Worm (Caenorhabditis elegans) whole organism, midembryonic: ENCODE results near the gene Y40B10B.1.

ENCODE experiments used
- T22C8.4 ChIP-seq: fragments of 200-800 bp; sonication (Bioruptor generic); IDR thresholded peaks from 2 replicates; pipeline ENCODE4 v1.3.6; 2022; ENCODE audit warnings: missing genetic modification characterization, missing compliant biosample characterization
- cog-1 ChIP-seq: sonication (generic microtip); optimal IDR thresholded peaks from 2 replicates; lab custom pipeline; 2016; ENCODE audit warnings: missing genetic modification characterization, missing compliant biosample characterization
- flt-1 ChIP-seq: fragments of 200-800 bp; sonication (Bioruptor generic); IDR thresholded peaks from 2 replicates; pipeline ENCODE4 v1.3.6; 2022; ENCODE audit warnings: missing genetic modification characterization, missing compliant biosample characterization
- klf-2 ChIP-seq: fragments of 200-800 bp; sonication (Bioruptor generic); conservative IDR thresholded peaks from 2 replicates; pipeline ENCODE4 v1.3.6; 2022; ENCODE audit warnings: missing genetic modification reagents, missing genetic modification characterization, missing compliant biosample characterization
- med-1 ChIP-seq: sonication (generic microtip); optimal IDR thresholded peaks from 2 replicates; lab custom pipeline; 2017; ENCODE audit warnings: missing genetic modification characterization, mild to moderate bottlenecking, missing compliant biosample characterization, antibody characterized with exemption, missing genetic modification reagents; ENCODE audit not compliant: insufficient read depth
- ref-1 ChIP-seq: fragments of 200-800 bp; sonication (Bioruptor generic); conservative IDR thresholded peaks from 2 replicates; pipeline ENCODE4 v1.3.6; 2022; ENCODE audit warnings: missing genetic modification reagents, missing genetic modification characterization, missing compliant biosample characterization
- tab-1 ChIP-seq: fragments of 200-800 bp; sonication (Bioruptor generic); IDR thresholded peaks from 2 replicates; pipeline ENCODE4 v1.3.6; 2022; ENCODE audit warnings: missing genetic modification characterization, missing compliant biosample characterization
- ztf-23 ChIP-seq: fragments of 200-800 bp; sonication (Bioruptor generic); IDR thresholded peaks from 2 replicates; pipeline ENCODE4 v1.3.6; 2022; ENCODE audit warnings: missing genetic modification reagents, missing genetic modification characterization, missing compliant biosample characterization
- ztf-29 ChIP-seq: fragments of 200-800 bp; sonication (Bioruptor generic); IDR thresholded peaks from 2 replicates; pipeline ENCODE4 v1.3.6; 2022; ENCODE audit warnings: missing genetic modification reagents, missing genetic modification characterization, missing compliant biosample characterization

- TF ChIP-seq tab-1 (no peak), ztf-29 (GFP tag; lab: Robert Waterston, UW) (no peak), flt-1 (no peak), ztf-23 (GFP tag; lab: Robert Waterston, UW) (no peak), T22C8.4 (GFP tag; lab: Robert Waterston, UW) (no peak), cog-1 (tag; lab: Kevin White, UChicago) (no peak), klf-2 (GFP tag; lab: Robert Waterston, UW) (no peak), med-1 (no peak), ref-1 (GFP tag; lab: Robert Waterston, UW) (no peak)
Observed at ce11 chrV:1918030-1918559, 43.3 kb downstream of the Y40B10B.1 start, which contains the start of gene Y32G9A.2.
